ENCODE assay signal across 5 fruit fly cellular contexts in the genomic region with DNA sequence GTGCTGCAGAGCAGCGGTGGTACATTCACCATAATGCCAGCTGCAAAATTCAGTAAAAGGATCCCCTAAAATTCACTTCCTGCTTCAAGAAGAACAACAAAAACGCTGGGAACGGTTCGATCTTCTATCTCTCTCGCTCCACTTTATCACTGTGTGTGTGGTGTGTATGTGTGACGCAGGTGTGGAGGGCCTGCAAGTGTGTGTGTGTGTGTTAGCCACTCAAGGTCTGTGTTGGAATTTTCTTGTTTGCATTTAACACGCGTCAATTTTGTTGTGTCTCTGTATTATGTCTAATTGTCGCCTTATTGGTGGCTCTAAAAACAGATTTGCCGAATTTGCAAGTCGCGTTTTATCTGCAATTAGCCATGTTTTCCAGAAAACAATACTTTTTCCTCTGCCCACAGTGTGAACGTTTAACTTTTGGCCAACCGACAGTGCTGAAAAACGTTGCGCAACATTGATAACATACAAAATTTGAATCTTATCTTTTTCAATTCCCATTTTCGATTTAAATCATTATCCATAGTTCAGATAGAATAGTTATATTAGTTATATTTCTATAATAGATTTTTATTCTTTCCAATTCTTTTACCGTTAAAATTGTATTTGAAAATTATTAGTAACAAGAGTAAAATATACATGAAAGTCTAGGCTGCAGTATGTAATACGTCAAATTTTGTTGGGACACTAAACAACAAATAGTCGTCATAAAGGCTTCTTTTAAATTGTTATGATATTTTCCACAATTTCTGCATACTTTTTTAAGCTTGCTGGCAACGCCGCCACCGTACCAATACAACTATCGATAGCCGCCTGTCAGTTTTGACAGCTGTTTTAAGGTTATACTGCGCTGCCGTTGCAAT.
TF ChIP-seq lines count a peak whose summit lies in the region.

TSS of gene Afti (minus strand) at position 440 of the 863 bp plus-strand sequence.
TSS of gene ATPsynE (plus strand) at position 698 of the 863 bp plus-strand sequence.

TF ChIP-seq in whole organism, adult, 20 proteins besides CTCF, POLR2A, EP300 and RAD21 (continued from another document):
- TF ChIP-seq Clk (GFP tag; optimal IDR thresholded peaks at IDR 0.05; lab: Kevin White, UChicago) = peak; percentile 79
- TF ChIP-seq Mnt (GFP tag; optimal IDR thresholded peaks at IDR 0.05; lab: Kevin White, UChicago) = peak; percentile 44
- TF ChIP-seq tj (GFP tag; optimal IDR thresholded peaks at IDR 0.05; lab: Kevin White, UChicago) = peak; percentile 62
- TF ChIP-seq kay (GFP tag; lab: Kevin White, UChicago; ENCODE audit: borderline replicate concordance) = no peak
- TF ChIP-seq Hr96 (GFP tag; optimal IDR thresholded peaks at IDR 0.05; lab: Kevin White, UChicago) = no peak
TF ChIP-seq in whole organism, adult: peak in this region for 13.

TF ChIP-seq in whole organism, embryonic, 481 proteins besides CTCF, POLR2A, EP300 and RAD21 (continued from another document and continues in another):
- TF ChIP-seq CG7357 (GFP tag; IDR thresholded peaks at IDR 0.05; lab: Robert Waterston, UW) (peak; percentile 83), fd96Cb (tag; optimal IDR thresholded peaks at IDR 0.05; lab: Kevin White, UChicago) (peak; percentile 63), az2 (GFP tag; optimal IDR thresholded peaks at IDR 0.05; lab: Kevin White, UChicago) (peak; percentile 68), lbe (GFP tag; optimal IDR thresholded peaks at IDR 0.05; lab: Kevin White, UChicago) (no peak), CG10462 (GFP tag; optimal IDR thresholded peaks at IDR 0.05; lab: Kevin White, UChicago) (peak; percentile 33), nau (GFP tag; optimal IDR thresholded peaks at IDR 0.05; lab: Kevin White, UChicago) (no peak), CG1603 (tag; optimal IDR thresholded peaks at IDR 0.05; lab: Kevin White, UChicago) (peak; percentile 67), CG11504 (tag; optimal IDR thresholded peaks at IDR 0.05; lab: Kevin White, UChicago) (no peak), CG14710 (tag; optimal IDR thresholded peaks at IDR 0.05; lab: Kevin White, UChicago) (peak; percentile 83), pho (GFP tag; optimal IDR thresholded peaks at IDR 0.05; lab: Kevin White, UChicago) (peak; percentile 68), BEAF-32 (GFP tag; optimal IDR thresholded peaks at IDR 0.05; lab: Kevin White, UChicago) (peak; percentile 85), zen (tag; optimal IDR thresholded peaks at IDR 0.05; lab: Kevin White, UChicago) (peak; percentile 52), NfI (GFP tag; optimal IDR thresholded peaks at IDR 0.05; lab: Kevin White, UChicago) (peak; percentile 79), oc (tag; optimal IDR thresholded peaks at IDR 0.05; lab: Kevin White, UChicago) (no peak), sens (GFP tag; lab: Kevin White, UChicago) (peak; percentile 84), CG7928 (GFP tag; optimal IDR thresholded peaks at IDR 0.05; lab: Kevin White, UChicago) (peak; percentile 17), CG43689 (GFP tag; IDR thresholded peaks at IDR 0.05; lab: Robert Waterston, UW) (peak; percentile 29; the same call in 1 of the 2 replicates), tna (GFP tag; IDR thresholded peaks at IDR 0.05; lab: Robert Waterston, UW; ENCODE audit: partially characterized antibody) (no peak), CG17612 (GFP tag; IDR thresholded peaks at IDR 0.05; lab: Robert Waterston, UW) (no peak), Dad (GFP tag; optimal IDR thresholded peaks at IDR 0.05; lab: Kevin White, UChicago) (peak; percentile 21), en (GFP tag; optimal IDR thresholded peaks at IDR 0.05; lab: Kevin White, UChicago) (peak; percentile 30), Aef1 (GFP tag; IDR thresholded peaks at IDR 0.05; lab: Robert Waterston, UW) (peak; percentile 73), CG2116 (GFP tag; optimal IDR thresholded peaks at IDR 0.05; lab: Kevin White, UChicago) (peak; percentile 68), bab2 (GFP tag; optimal IDR thresholded peaks at IDR 0.05; lab: Kevin White, UChicago) (peak; percentile 70), zfh2 (GFP tag; optimal IDR thresholded peaks at IDR 0.05; lab: Kevin White, UChicago) (peak; percentile 73), CG34422 (GFP tag; IDR thresholded peaks at IDR 0.05; lab: Robert Waterston, UW) (peak; percentile 55), Adf1 (GFP tag; IDR thresholded peaks at IDR 0.05; lab: Robert Waterston, UW) (peak; percentile 29; the same call in 1 of the 2 replicates), CG17829 (tag; optimal IDR thresholded peaks at IDR 0.05; lab: Kevin White, UChicago) (peak; percentile 73)

TF ChIP-seq in whole organism, prepupa, 60 proteins besides CTCF, POLR2A, EP300 and RAD21 (continued from another document and continues in another):
- peak; percentile 51 for TF ChIP-seq CG15336 (GFP tag; IDR thresholded peaks at IDR 0.05; lab: Robert Waterston, UW)
- no peak for TF ChIP-seq spab (GFP tag; optimal IDR thresholded peaks at IDR 0.05; lab: Kevin White, UChicago)
- TF ChIP-seq achi (GFP tag; optimal IDR thresholded peaks at IDR 0.05; lab: Kevin White, UChicago) = peak; percentile 100
- peak; percentile 62 for TF ChIP-seq Eip78C (GFP tag; lab: Kevin White, UChicago)
- no peak for TF ChIP-seq OdsH (GFP tag; optimal IDR thresholded peaks at IDR 0.05; lab: Kevin White, UChicago)
- TF ChIP-seq CG10669 (GFP tag; optimal IDR thresholded peaks at IDR 0.05; lab: Kevin White, UChicago) = no peak
- TF ChIP-seq CG11294 (GFP tag; IDR thresholded peaks at IDR 0.05; lab: Robert Waterston, UW) = peak; percentile 29; the same call in 1 of the 2 replicates
- peak; percentile 24 for TF ChIP-seq fd59A (GFP tag; optimal IDR thresholded peaks at IDR 0.05; lab: Kevin White, UChicago)
- peak; percentile 54 for TF ChIP-seq CG8632 (GFP tag; optimal IDR thresholded peaks at IDR 0.05; lab: Kevin White, UChicago)
- TF ChIP-seq CG1621 (tag; optimal IDR thresholded peaks at IDR 0.05; lab: Kevin White, UChicago) = peak; percentile 8
- no peak for TF ChIP-seq svp (GFP tag; lab: Kevin White, UChicago)
- TF ChIP-seq lz (GFP tag; optimal IDR thresholded peaks at IDR 0.05; lab: Kevin White, UChicago) = peak; percentile 75
- TF ChIP-seq CG6854 (GFP tag; optimal IDR thresholded peaks at IDR 0.05; lab: Kevin White, UChicago) = no peak
- no peak for TF ChIP-seq CG6276 (GFP tag; optimal IDR thresholded peaks at IDR 0.05; lab: Kevin White, UChicago)
- TF ChIP-seq Sox14 (GFP tag; optimal IDR thresholded peaks at IDR 0.05; lab: Kevin White, UChicago) = peak; percentile 67
- no peak for TF ChIP-seq dac (GFP tag; optimal IDR thresholded peaks at IDR 0.05; lab: Kevin White, UChicago)
- no peak for TF ChIP-seq CG8319 (GFP tag; optimal IDR thresholded peaks at IDR 0.05; lab: Kevin White, UChicago)
- TF ChIP-seq topi (GFP tag; optimal IDR thresholded peaks at IDR 0.05; lab: Kevin White, UChicago) = peak; percentile 54
- TF ChIP-seq fkh (GFP tag; optimal IDR thresholded peaks at IDR 0.05; lab: Kevin White, UChicago) = no peak
- TF ChIP-seq CG3032 (tag; optimal IDR thresholded peaks at IDR 0.05; lab: Kevin White, UChicago) = peak; percentile 66
- no peak for TF ChIP-seq CG32006 (GFP tag; optimal IDR thresholded peaks at IDR 0.05; lab: Kevin White, UChicago)
- peak; percentile 44 for TF ChIP-seq CG11762 (GFP tag; optimal IDR thresholded peaks at IDR 0.05; lab: Kevin White, UChicago; ENCODE audit: insufficient read depth)
- peak; percentile 30 for TF ChIP-seq CG34406 (GFP tag; optimal IDR thresholded peaks at IDR 0.05; lab: Kevin White, UChicago)
- no peak for TF ChIP-seq Ets21C (GFP tag; optimal IDR thresholded peaks at IDR 0.05; lab: Kevin White, UChicago)
- TF ChIP-seq ss (GFP tag; optimal IDR thresholded peaks at IDR 0.05; lab: Kevin White, UChicago) = no peak
- TF ChIP-seq net (GFP tag; optimal IDR thresholded peaks at IDR 0.05; lab: Kevin White, UChicago) = peak; percentile 37
- TF ChIP-seq CG6808 (GFP tag; optimal IDR thresholded peaks at IDR 0.05; lab: Kevin White, UChicago) = no peak
- TF ChIP-seq dsx (GFP tag; optimal IDR thresholded peaks at IDR 0.05; lab: Kevin White, UChicago; ENCODE audit: poor library complexity, severe bottlenecking) = no peak
- TF ChIP-seq Sox15 (GFP tag; optimal IDR thresholded peaks at IDR 0.05; lab: Kevin White, UChicago) = peak; percentile 66
- TF ChIP-seq salr (GFP tag; optimal IDR thresholded peaks at IDR 0.05; lab: Kevin White, UChicago) = peak in 1 of 2 experiments; percentile 36

TF ChIP-seq in whole organism, pupa, 21 proteins besides CTCF, POLR2A, EP300 and RAD21 (continued from another document):
- TF ChIP-seq CG34367 (tag; optimal IDR thresholded peaks at IDR 0.05; lab: Kevin White, UChicago) (peak; percentile 33), CG9948 (tag; optimal IDR thresholded peaks at IDR 0.05; lab: Kevin White, UChicago) (no peak)

TF ChIP-seq in whole organism, wandering third instar larva, 38 proteins besides CTCF, POLR2A, EP300 and RAD21 (continued from another document):
- no peak for TF ChIP-seq woc (GFP tag; optimal IDR thresholded peaks at IDR 0.05; lab: Kevin White, UChicago)
- peak; percentile 80 for TF ChIP-seq HLH106 (tag; optimal IDR thresholded peaks at IDR 0.05; lab: Kevin White, UChicago)
- TF ChIP-seq sage (GFP tag; optimal IDR thresholded peaks at IDR 0.05; lab: Kevin White, UChicago) = no peak
- TF ChIP-seq Dif (GFP tag; optimal IDR thresholded peaks at IDR 0.05; lab: Kevin White, UChicago; ENCODE audit: partially characterized antibody) = no peak
- no peak for TF ChIP-seq Dfd (GFP tag; optimal IDR thresholded peaks at IDR 0.05; lab: Kevin White, UChicago)
- TF ChIP-seq Abd-B (GFP tag; optimal IDR thresholded peaks at IDR 0.05; lab: Kevin White, UChicago) = no peak
- no peak for TF ChIP-seq lola (GFP tag; optimal IDR thresholded peaks at IDR 0.05; lab: Kevin White, UChicago)
- no peak for TF ChIP-seq Jra (GFP tag; optimal IDR thresholded peaks at IDR 0.05; lab: Kevin White, UChicago)
- peak; percentile 65 for TF ChIP-seq h (GFP tag; optimal IDR thresholded peaks at IDR 0.05; lab: Kevin White, UChicago)
- TF ChIP-seq dmrt93B (GFP tag; optimal IDR thresholded peaks at IDR 0.05; lab: Kevin White, UChicago) = no peak
- TF ChIP-seq Vsx2 (GFP tag; optimal IDR thresholded peaks at IDR 0.05; lab: Kevin White, UChicago; ENCODE audit: partially characterized antibody) = no peak
- TF ChIP-seq ey (GFP tag; optimal IDR thresholded peaks at IDR 0.05; lab: Kevin White, UChicago) = peak; percentile 52
- no peak for TF ChIP-seq Mio (GFP tag; optimal IDR thresholded peaks at IDR 0.05; lab: Kevin White, UChicago)
- peak; percentile 71 for TF ChIP-seq rgr (GFP tag; optimal IDR thresholded peaks at IDR 0.05; lab: Kevin White, UChicago)
- TF ChIP-seq CG32264 (GFP tag; optimal IDR thresholded peaks at IDR 0.05; lab: Kevin White, UChicago) = peak; percentile 5
- no peak for TF ChIP-seq fru (GFP tag; optimal IDR thresholded peaks at IDR 0.05; lab: Kevin White, UChicago)
- TF ChIP-seq usp (GFP tag; optimal IDR thresholded peaks at IDR 0.05; lab: Kevin White, UChicago) = no peak
- peak; percentile 72 for TF ChIP-seq CG9705 (GFP tag; optimal IDR thresholded peaks at IDR 0.05; lab: Kevin White, UChicago)
- TF ChIP-seq br (GFP tag; optimal IDR thresholded peaks at IDR 0.05; lab: Kevin White, UChicago) = no peak
- TF ChIP-seq foxo (GFP tag; optimal IDR thresholded peaks at IDR 0.05; lab: Kevin White, UChicago) = peak in 1 of 2 experiments; percentile 82
